Fruit fly (Drosophila melanogaster) S2 (cell line): ENCODE results near the gene mmd.

Experiments used
- CG8478 ChIP-seq: fragments of >200 bp; optimal IDR thresholded peaks from 2 replicates; lab custom pipeline; 2018
- CTCF ChIP-seq, 2 experiments: fragments of >200 bp; optimal IDR thresholded peaks; 2 replicates each; lab custom pipeline; 2018

DNA sequence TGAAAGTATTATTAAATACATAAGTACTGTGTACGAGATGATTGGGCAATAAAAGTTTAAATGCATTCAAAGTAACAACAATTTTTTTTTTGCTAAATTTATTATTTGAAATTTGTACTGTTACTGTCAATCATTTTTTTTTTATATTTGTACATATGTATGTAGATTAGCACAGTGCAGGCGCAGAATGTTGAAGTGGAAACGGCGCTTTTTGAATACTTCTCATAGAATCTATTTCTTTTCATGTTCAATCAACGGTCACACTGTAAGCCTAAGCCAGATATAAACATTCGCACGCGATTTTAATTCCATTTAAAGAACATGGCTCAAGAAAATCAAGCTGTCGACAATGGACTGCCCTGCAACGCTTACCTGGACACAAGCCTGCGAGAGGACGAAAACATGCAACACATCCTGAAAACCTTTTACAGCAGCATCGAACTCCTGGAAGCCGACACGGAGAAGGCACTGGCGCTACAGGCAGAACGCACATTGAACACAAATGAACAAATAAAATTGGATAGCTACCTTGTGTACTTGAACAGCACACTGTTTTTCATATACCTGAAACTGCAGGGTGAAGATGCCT, 28.1 kb downstream of the mmd start, which contains the start of gene Rrp47:
- TF ChIP-seq CG8478 (no peak), CTCF (optimal IDR thresholded peaks at IDR 0.05; lab: Kevin White, UChicago) (no peak)
